Worm (Caenorhabditis elegans): ENCODE results near the gene T16G12.13.

- TF ChIP-seq elt-3 (tag; optimal IDR thresholded peaks at IDR 0.05) (no peak), lin-13 (GFP tag; optimal IDR thresholded peaks at IDR 0.05) (no peak), ceh-82 (tag; optimal IDR thresholded peaks at IDR 0.05) (no peak), snpc-4 (tag; optimal IDR thresholded peaks at IDR 0.05) (no peak), aly-2 (tag; optimal IDR thresholded peaks at IDR 0.05) (no peak), fos-1 (tag; optimal IDR thresholded peaks at IDR 0.05) (no peak), peb-1 (tag; optimal IDR thresholded peaks at IDR 0.05) (no peak), lsy-2 (tag; optimal IDR thresholded peaks at IDR 0.05) (no peak), sem-4 (tag; optimal IDR thresholded peaks at IDR 0.05) (no peak)
These were observed 30.0 kb downstream of the T16G12.13 start, which contains the start of gene gtf-2H2C for ce11 chrIII:10090685-10091084.

All from whole organism, L2 larva.